Fruit fly (Drosophila melanogaster) whole organism, embryonic: ENCODE measurements around the gene CG44142.

ENCODE experiments used
- Aef1 ChIP-seq: fragments of 200-800 bp; sonication (Bioruptor generic); IDR thresholded peaks from 3 replicates; pipeline ENCODE4 v1.3.6; 2022; ENCODE audit warnings: missing biosample characterization, missing genetic modification characterization
- Atf6 ChIP-seq: fragments of 200-800 bp; sonication (Bioruptor generic); IDR thresholded peaks from 2 replicates; pipeline ENCODE4 v1.3.6; 2022; ENCODE audit warnings: missing biosample characterization, missing genetic modification characterization
- Bteb2 ChIP-seq: fragments of 200-800 bp; sonication (Bioruptor generic); optimal IDR thresholded peaks from 2 replicates; lab custom pipeline; 2016; ENCODE audit warnings: missing biosample characterization, missing genetic modification characterization
- CG11456 ChIP-seq: fragments of 200-800 bp; sonication (Bioruptor generic); IDR thresholded peaks from 3 replicates; pipeline ENCODE4 v1.3.6; 2022; ENCODE audit warnings: missing biosample characterization, missing genetic modification characterization
- CG11696 ChIP-seq: fragments of 200-800 bp; sonication (Bioruptor generic); IDR thresholded peaks from 2 replicates; pipeline ENCODE4 v1.3.6; 2022; ENCODE audit warnings: missing biosample characterization, missing genetic modification characterization
- CG12155 ChIP-seq: fragments of 200-800 bp; sonication (Bioruptor generic); optimal IDR thresholded peaks from 3 replicates; lab custom pipeline; 2016; ENCODE audit warnings: missing biosample characterization, missing genetic modification characterization
- CG12299 ChIP-seq: fragments of 200-800 bp; sonication (Bioruptor generic); optimal IDR thresholded peaks from 2 replicates; lab custom pipeline; 2018; ENCODE audit warnings: missing biosample characterization, mild to moderate bottlenecking, missing genetic modification characterization
- CG13624 ChIP-seq: fragments of 200-800 bp; sonication (Bioruptor generic); optimal IDR thresholded peaks from 2 replicates; lab custom pipeline; 2016; ENCODE audit warnings: missing biosample characterization, missing genetic modification characterization
- CG15601 ChIP-seq: fragments of 200-800 bp; sonication (Bioruptor generic); optimal IDR thresholded peaks from 3 replicates; lab custom pipeline; 2019; ENCODE audit warnings: missing biosample characterization, mild to moderate bottlenecking, missing genetic modification characterization, moderate library complexity
- CG16779 ChIP-seq: fragments of 200-800 bp; sonication (Bioruptor generic); IDR thresholded peaks from 2 replicates; pipeline ENCODE4 v1.3.6; 2022; ENCODE audit warnings: missing biosample characterization, missing genetic modification characterization
- CG17359 ChIP-seq: fragments of 200-800 bp; sonication (Bioruptor generic); optimal IDR thresholded peaks from 3 replicates; lab custom pipeline; 2018; ENCODE audit warnings: missing biosample characterization, mild to moderate bottlenecking, missing genetic modification characterization, moderate library complexity
- CG18011 ChIP-seq: fragments of 200-800 bp; sonication (Bioruptor generic); optimal IDR thresholded peaks from 2 replicates; lab custom pipeline; 2017; ENCODE audit warnings: missing biosample characterization, missing genetic modification characterization, mild to moderate bottlenecking, moderate library complexity, missing genotype
- CG18262 ChIP-seq: fragments of 200-800 bp; optimal IDR thresholded peaks from 3 replicates; lab custom pipeline; 2019; ENCODE audit warnings: missing biosample characterization, mild to moderate bottlenecking, missing genetic modification characterization, moderate library complexity
- CG34376 ChIP-seq: fragments of 200-800 bp; sonication (Bioruptor generic); optimal IDR thresholded peaks from 2 replicates; lab custom pipeline; 2018; ENCODE audit warnings: missing biosample characterization, mild to moderate bottlenecking, missing genetic modification characterization
- CG3995 ChIP-seq: fragments of 200-800 bp; sonication (Bioruptor generic); optimal IDR thresholded peaks from 3 replicates; lab custom pipeline; 2016; ENCODE audit warnings: missing biosample characterization, missing genetic modification characterization
- CG4282 ChIP-seq: fragments of 200-800 bp; sonication (Bioruptor generic); optimal IDR thresholded peaks from 2 replicates; lab custom pipeline; 2016; ENCODE audit warnings: missing biosample characterization, missing genetic modification characterization
- CG4404 ChIP-seq: fragments of 200-800 bp; sonication (Bioruptor generic); IDR thresholded peaks from 2 replicates; pipeline ENCODE4 v1.3.6; 2022; ENCODE audit warnings: missing biosample characterization, missing genetic modification characterization
- CG4617 ChIP-seq: fragments of 200-800 bp; sonication (Bioruptor generic); optimal IDR thresholded peaks from 3 replicates; lab custom pipeline; 2016; ENCODE audit warnings: missing biosample characterization, missing genetic modification characterization, borderline replicate concordance
- CG6654 ChIP-seq: fragments of 200-800 bp; sonication (Bioruptor generic); optimal IDR thresholded peaks from 2 replicates; lab custom pipeline; 2017; ENCODE audit warnings: missing biosample characterization, mild to moderate bottlenecking, missing genetic modification characterization
- CG8478 ChIP-seq: fragments of >200 bp; optimal IDR thresholded peaks from 2 replicates; lab custom pipeline; 2018
- CG8765 ChIP-seq: fragments of 200-800 bp; sonication (Bioruptor generic); IDR thresholded peaks from 2 replicates; pipeline ENCODE4 v1.3.6; 2022; ENCODE audit warnings: missing biosample characterization, missing genetic modification characterization
- CG9876 ChIP-seq: fragments of 200-800 bp; sonication (Bioruptor generic); optimal IDR thresholded peaks from 2 replicates; lab custom pipeline; 2016; ENCODE audit warnings: missing biosample characterization, missing genetic modification characterization
- Doc2 ChIP-seq: fragments of 200-800 bp; sonication (Bioruptor generic); IDR thresholded peaks from 2 replicates; pipeline ENCODE4 v1.3.6; 2022; ENCODE audit warnings: missing biosample characterization, missing genetic modification characterization
- Dp ChIP-seq: fragments of 200-800 bp; sonication (Bioruptor generic); optimal IDR thresholded peaks from 2 replicates; lab custom pipeline; 2018; ENCODE audit warnings: missing biosample characterization, mild to moderate bottlenecking, missing genetic modification characterization, moderate library complexity
- Gug ChIP-seq: fragments of 200-800 bp; sonication (Bioruptor generic); IDR thresholded peaks from 4 replicates; pipeline ENCODE4 v1.3.6; 2022; ENCODE audit warnings: missing biosample characterization, missing genetic modification characterization
- Hand ChIP-seq: fragments of 200-800 bp; sonication (Bioruptor generic); optimal IDR thresholded peaks from 2 replicates; lab custom pipeline; 2017; ENCODE audit warnings: mild to moderate bottlenecking, missing biosample characterization, missing genetic modification reagents, missing genetic modification characterization
- Hr3 ChIP-seq: fragments of 200-800 bp; sonication (Bioruptor generic); optimal IDR thresholded peaks from 3 replicates; lab custom pipeline; 2016; ENCODE audit warnings: missing biosample characterization, missing genetic modification characterization
- MBD-R2 ChIP-seq: fragments of 200-800 bp; sonication (Bioruptor generic); IDR thresholded peaks from 2 replicates; pipeline ENCODE4 v1.3.6; 2022; ENCODE audit warnings: missing biosample characterization, missing genetic modification characterization
- Myb ChIP-seq: fragments of 200-800 bp; sonication (Bioruptor generic); optimal IDR thresholded peaks from 2 replicates; lab custom pipeline; 2016; ENCODE audit warnings: missing biosample characterization, missing genetic modification characterization
- Sry-δ ChIP-seq: fragments of 200-800 bp; sonication (Bioruptor generic); optimal IDR thresholded peaks from 2 replicates; lab custom pipeline; 2016; ENCODE audit warnings: missing biosample characterization, missing genetic modification characterization
- Xbp1 ChIP-seq: fragments of 200-800 bp; sonication (Bioruptor generic); optimal IDR thresholded peaks from 3 replicates; lab custom pipeline; 2016; ENCODE audit warnings: missing biosample characterization, mild to moderate bottlenecking, missing genetic modification characterization
- YL-1 ChIP-seq: fragments of 200-800 bp; sonication (Bioruptor generic); optimal IDR thresholded peaks from 3 replicates; lab custom pipeline; 2017; ENCODE audit warnings: missing biosample characterization, mild to moderate bottlenecking, missing genetic modification characterization
- aop ChIP-seq: fragments of 200-800 bp; sonication (Bioruptor generic); IDR thresholded peaks from 2 replicates; pipeline ENCODE4 v1.3.6; 2022; ENCODE audit warnings: missing biosample characterization, missing genetic modification characterization
- bigmax ChIP-seq: fragments of 200-800 bp; sonication (Bioruptor generic); optimal IDR thresholded peaks from 2 replicates; lab custom pipeline; 2018; ENCODE audit warnings: missing biosample characterization, mild to moderate bottlenecking, missing genetic modification characterization
- bsh ChIP-seq, 2 experiments: fragments of 200-800 bp; sonication (Bioruptor generic); optimal IDR thresholded peaks; 2 replicates each; lab custom pipeline; 2017 to 2018; ENCODE audit warnings: mild to moderate bottlenecking in 2 of 2, missing biosample characterization in 2 of 2, missing genetic modification characterization in 2 of 2, moderate library complexity in 1 of 2
- dati ChIP-seq: fragments of 200-800 bp; sonication (Bioruptor generic); IDR thresholded peaks from 2 replicates; pipeline ENCODE4 v1.3.6; 2022; ENCODE audit warnings: missing biosample characterization, missing genetic modification characterization
- dmrt99B ChIP-seq: fragments of 200-800 bp; sonication (Bioruptor generic); optimal IDR thresholded peaks from 2 replicates; lab custom pipeline; 2018; ENCODE audit warnings: missing biosample characterization, mild to moderate bottlenecking, missing genetic modification characterization, moderate library complexity
- eyg ChIP-seq: fragments of 200-800 bp; sonication (Bioruptor generic); optimal IDR thresholded peaks from 3 replicates; lab custom pipeline; 2016; ENCODE audit warnings: missing biosample characterization, missing genetic modification characterization
- grau ChIP-seq: fragments of 200-800 bp; optimal IDR thresholded peaks from 3 replicates; lab custom pipeline; 2019; ENCODE audit warnings: missing biosample characterization, mild to moderate bottlenecking, missing genetic modification characterization, moderate library complexity
- gro ChIP-seq: fragments of 200-800 bp; sonication (Bioruptor generic); optimal IDR thresholded peaks from 2 replicates; lab custom pipeline; 2016; ENCODE audit warnings: missing biosample characterization, missing genetic modification characterization
- hbn ChIP-seq: fragments of 200-800 bp; sonication (Bioruptor generic); IDR thresholded peaks from 2 replicates; pipeline ENCODE4 v1.3.6; 2022; ENCODE audit warnings: missing biosample characterization, missing genetic modification characterization; ENCODE audit not compliant: partially characterized antibody
- jumu ChIP-seq: fragments of 200-800 bp; sonication (Bioruptor generic); optimal IDR thresholded peaks from 3 replicates; lab custom pipeline; 2016; ENCODE audit warnings: missing biosample characterization, missing genetic modification characterization
- klu ChIP-seq: fragments of 200-800 bp; sonication (Bioruptor generic); IDR thresholded peaks from 2 replicates; pipeline ENCODE4 v1.3.6; 2022; ENCODE audit warnings: missing biosample characterization, missing genetic modification characterization
- pnt ChIP-seq: fragments of 200-800 bp; sonication (Bioruptor generic); optimal IDR thresholded peaks from 3 replicates; lab custom pipeline; 2016; ENCODE audit warnings: missing biosample characterization, missing genetic modification characterization
- sd ChIP-seq: fragments of 200-800 bp; sonication (Bioruptor generic); optimal IDR thresholded peaks from 3 replicates; lab custom pipeline; 2018; ENCODE audit warnings: missing biosample characterization, mild to moderate bottlenecking, missing genetic modification characterization, moderate library complexity
- seq ChIP-seq: fragments of 200-800 bp; sonication (Bioruptor generic); IDR thresholded peaks from 2 replicates; pipeline ENCODE4 v1.3.6; 2022; ENCODE audit warnings: missing biosample characterization, missing genetic modification characterization
- stwl ChIP-seq: fragments of 200-800 bp; sonication (Bioruptor generic); optimal IDR thresholded peaks from 3 replicates; lab custom pipeline; 2018; ENCODE audit warnings: missing biosample characterization, mild to moderate bottlenecking, missing genetic modification characterization, moderate library complexity
- trem ChIP-seq: fragments of 200-800 bp; optimal IDR thresholded peaks from 3 replicates; lab custom pipeline; 2019; ENCODE audit warnings: missing biosample characterization, mild to moderate bottlenecking, missing genetic modification characterization, moderate library complexity
- usp ChIP-seq: fragments of >200 bp; optimal IDR thresholded peaks from 2 replicates; lab custom pipeline; 2017; ENCODE audit warnings: missing biosample characterization, missing genetic modification characterization
- zf30C ChIP-seq: fragments of 200-800 bp; sonication (Bioruptor generic); optimal IDR thresholded peaks from 3 replicates; lab custom pipeline; 2018; ENCODE audit warnings: missing biosample characterization, mild to moderate bottlenecking, missing genetic modification characterization

The CG44142 gene

dm6 chr3R:13319170-13319569 lies 6.2 kb upstream of the CG44142 start, which contains the start of gene CG45080:
CG45080 (minus strand) TSS chr3R:13319270.
- TF ChIP-seq Aef1 (GFP tag; lab: Robert Waterston, UW) (no peak), YL-1 (no peak), CG11456 (GFP tag; lab: Robert Waterston, UW) (0 out of 3 replicates have a peak, but pooled peaks have one; percentile 13), CG18262 (tag; lab: Kevin White, UChicago) (no peak)
- TF ChIP-seq, all 482 proteins: peak for 1

DNA sequence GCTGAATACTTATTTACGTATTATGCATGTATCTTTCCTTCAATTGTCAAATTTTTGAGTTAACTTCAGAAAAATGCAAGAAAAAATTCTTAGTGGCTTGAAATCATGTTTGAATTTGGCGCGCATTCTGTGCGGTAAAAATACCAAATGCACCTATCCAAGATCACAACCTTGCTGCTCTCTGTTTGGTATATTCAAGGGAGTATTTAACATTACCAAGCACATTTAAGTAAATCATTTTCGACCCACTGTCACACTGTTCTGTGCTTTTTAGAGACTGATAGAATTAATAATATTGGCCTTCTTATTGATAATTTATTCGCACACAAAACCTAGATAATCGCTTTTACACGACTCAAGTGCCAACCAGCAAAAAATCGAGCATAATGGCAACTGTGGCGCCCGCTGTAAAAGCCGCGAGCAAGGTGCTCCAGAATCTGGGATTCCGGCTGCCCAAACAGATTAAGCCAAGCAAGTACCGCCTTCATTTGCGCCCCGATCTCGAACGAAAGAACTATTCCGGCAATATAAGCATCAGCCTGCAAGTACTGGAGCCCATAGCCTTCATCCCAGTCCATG lies 3.8 kb downstream of the CG44142 start:
- TF ChIP-seq bsh (GFP tag; optimal IDR thresholded peaks at IDR 0.05; lab: Kevin White, UChicago) (no peak), Hand (GFP tag; lab: Kevin White, UChicago) (no peak), CG9876 (no peak), Bteb2 (GFP tag; lab: Kevin White, UChicago) (no peak), CG4617 (GFP tag; lab: Kevin White, UChicago) (peak; percentile 82), dati (GFP tag; lab: Robert Waterston, UW) (no peak), dmrt99B (tag; lab: Kevin White, UChicago) (no peak), klu (GFP tag; lab: Robert Waterston, UW) (no peak), trem (tag; lab: Kevin White, UChicago) (peak; percentile 45), CG4282 (no peak), Sry-δ (peak; percentile 62), usp (GFP tag; lab: Kevin White, UChicago) (no peak), stwl (tag; lab: Kevin White, UChicago) (peak; percentile 85), Hr3 (GFP tag; lab: Kevin White, UChicago) (no peak), Myb (GFP tag; lab: Kevin White, UChicago) (peak; percentile 82), Atf6 (GFP tag; lab: Robert Waterston, UW) (no peak), CG6654 (GFP tag; lab: Kevin White, UChicago) (no peak), hbn (GFP tag; lab: Robert Waterston, UW) (no peak), Dp (peak; percentile 93), seq (no peak), zf30C (GFP tag; lab: Kevin White, UChicago) (no peak), CG16779 (GFP tag; lab: Robert Waterston, UW) (no peak), CG4404 (GFP tag; lab: Robert Waterston, UW) (no peak), CG8765 (no peak), CG17359 (tag; lab: Kevin White, UChicago) (no peak), CG15601 (tag; lab: Kevin White, UChicago) (no peak), CG12155 (GFP tag; lab: Kevin White, UChicago) (no peak), CG12299 (tag; lab: Kevin White, UChicago) (no peak), aop (no peak), Xbp1 (GFP tag; lab: Kevin White, UChicago) (no peak), CG34376 (GFP tag; lab: Kevin White, UChicago) (no peak), grau (tag; lab: Kevin White, UChicago) (no peak), CG8478 (lab: Kevin White, UChicago) (no peak), MBD-R2 (GFP tag; lab: Robert Waterston, UW) (peak; percentile 78), CG13624 (no peak), pnt (GFP tag; lab: Kevin White, UChicago) (no peak), jumu (no peak), bigmax (GFP tag; lab: Kevin White, UChicago) (no peak), CG11696 (GFP tag; lab: Robert Waterston, UW) (no peak), eyg (no peak), Doc2 (no peak), Gug (GFP tag; lab: Robert Waterston, UW) (no peak), sd (tag; lab: Kevin White, UChicago) (no peak), CG18011 (GFP tag; lab: Kevin White, UChicago) (peak; percentile 11), CG3995 (GFP tag; lab: Kevin White, UChicago) (no peak), gro (GFP tag; lab: Kevin White, UChicago) (no peak)
